Worm (Caenorhabditis elegans): ENCODE data around the gene F46H5.4.

F46H5.4 gene

ce11 chrX:7234723-7235203, 19.6 kb downstream of the F46H5.4 start (continued):
- TF ChIP-seq cebp-1 (GFP tag; IDR thresholded peaks at IDR 0.05) (no peak), cebp-1 (tag; optimal IDR thresholded peaks at IDR 0.05) (peak; percentile 69), C06A6.2 (GFP tag; conservative IDR thresholded peaks at IDR 0.05) (no peak), zfh-2 (GFP tag; conservative IDR thresholded peaks at IDR 0.05) (peak; percentile 93), ceh-27 (GFP tag; optimal IDR thresholded peaks at IDR 0.05) (no peak), nfya-1 (tag; optimal IDR thresholded peaks at IDR 0.05; ENCODE audit: borderline replicate concordance, insufficient read depth) (no peak), tbx-9 (tag; optimal IDR thresholded peaks at IDR 0.05; ENCODE audit: borderline replicate concordance) (no peak), F39B2.1 (GFP tag; IDR thresholded peaks at IDR 0.05) (no peak), F55B11.4 (tag; optimal IDR thresholded peaks at IDR 0.05; ENCODE audit: borderline replicate concordance, insufficient read depth) (no peak)

- TF ChIP-seq rcor-1 (GFP tag; IDR thresholded peaks at IDR 0.05): no peak
- no peak for TF ChIP-seq ceh-79 (tag; optimal IDR thresholded peaks at IDR 0.05)
- no peak for TF ChIP-seq F33H1.4 (GFP tag; IDR thresholded peaks at IDR 0.05)
- no peak for TF ChIP-seq B0261.1 (tag; optimal IDR thresholded peaks at IDR 0.05)
- TF ChIP-seq ceh-100 (GFP tag; IDR thresholded peaks at IDR 0.05): no peak
- no peak for TF ChIP-seq dpl-1 (GFP tag; optimal IDR thresholded peaks at IDR 0.05)
- no peak for TF ChIP-seq unc-62 (GFP tag; optimal IDR thresholded peaks at IDR 0.05)
- no peak for TF ChIP-seq snpc-3.4 (tag; optimal IDR thresholded peaks at IDR 0.05)
- no peak for TF ChIP-seq T26A5.8 (tag; optimal IDR thresholded peaks at IDR 0.05)
- TF ChIP-seq Y53F4B.3 (GFP tag; IDR thresholded peaks at IDR 0.05): no peak
- TF ChIP-seq Y53G8AR.9 (GFP tag; conservative IDR thresholded peaks at IDR 0.05): no peak
- TF ChIP-seq C17E4.6 (GFP tag; IDR thresholded peaks at IDR 0.05): no peak
- TF ChIP-seq tbp1 (GFP tag; optimal IDR thresholded peaks at IDR 0.05): no peak
Observed at ce11 chrX:7234074-7234453, 20.3 kb downstream of the F46H5.4 start.

DNA sequence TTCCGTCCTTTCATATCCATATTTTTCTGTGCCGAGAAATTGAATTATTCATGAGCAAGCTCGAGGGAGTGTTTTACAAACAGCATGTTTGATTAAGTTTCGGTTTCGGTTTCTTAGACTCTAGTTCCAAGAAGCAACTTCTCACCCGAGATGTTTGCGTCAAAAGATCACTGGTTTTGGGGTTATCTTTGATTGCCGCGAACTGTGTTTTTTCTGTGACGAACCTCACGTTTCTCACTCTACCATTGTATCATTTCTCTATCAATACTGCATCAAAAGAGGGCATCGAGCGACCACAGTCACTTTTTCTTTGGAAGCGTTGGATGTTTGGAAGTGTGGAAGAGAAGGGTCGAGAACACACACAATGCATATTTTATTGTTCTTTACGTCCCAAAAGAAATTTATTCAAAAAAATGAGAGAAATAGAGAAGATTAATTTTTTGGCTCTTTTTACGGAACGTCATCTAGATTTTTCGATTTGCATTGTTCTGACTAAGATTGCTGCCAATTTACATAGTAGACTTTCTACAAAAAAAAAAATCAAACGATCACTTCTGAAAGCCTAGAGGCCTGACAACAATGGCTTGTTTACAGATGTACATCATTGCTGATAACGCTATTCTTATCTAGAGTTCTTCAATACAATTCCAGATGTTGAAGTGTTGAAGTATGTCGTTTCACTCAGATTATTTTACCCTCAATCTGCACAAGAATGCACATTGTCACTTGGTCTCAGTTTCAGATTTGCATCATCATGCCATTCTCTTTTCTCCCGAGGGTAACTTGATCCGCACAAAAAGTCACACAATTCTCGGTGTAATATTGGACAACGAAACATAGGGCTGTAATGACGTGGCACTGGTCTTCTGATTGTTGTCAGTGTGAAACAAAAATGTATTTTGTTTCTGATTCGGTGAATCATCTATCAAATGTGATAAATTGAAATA, 21.0 kb downstream of the F46H5.4 start:
- TF ChIP-seq nhr-80 (tag; optimal IDR thresholded peaks at IDR 0.05) (peak; percentile 70), ceh-27 (GFP tag; optimal IDR thresholded peaks at IDR 0.05) (no peak), nfyb-1 (GFP tag; IDR thresholded peaks at IDR 0.05) (0 out of 2 replicates have a peak, but pooled peaks have one; percentile 40), Y53G8AR.9 (GFP tag; conservative IDR thresholded peaks at IDR 0.05) (0 out of 2 replicates have a peak, but pooled peaks have one; percentile 42), let-607 (tag; optimal IDR thresholded peaks at IDR 0.05) (peak in 1 of 2 experiments; percentile 21)

DNA sequence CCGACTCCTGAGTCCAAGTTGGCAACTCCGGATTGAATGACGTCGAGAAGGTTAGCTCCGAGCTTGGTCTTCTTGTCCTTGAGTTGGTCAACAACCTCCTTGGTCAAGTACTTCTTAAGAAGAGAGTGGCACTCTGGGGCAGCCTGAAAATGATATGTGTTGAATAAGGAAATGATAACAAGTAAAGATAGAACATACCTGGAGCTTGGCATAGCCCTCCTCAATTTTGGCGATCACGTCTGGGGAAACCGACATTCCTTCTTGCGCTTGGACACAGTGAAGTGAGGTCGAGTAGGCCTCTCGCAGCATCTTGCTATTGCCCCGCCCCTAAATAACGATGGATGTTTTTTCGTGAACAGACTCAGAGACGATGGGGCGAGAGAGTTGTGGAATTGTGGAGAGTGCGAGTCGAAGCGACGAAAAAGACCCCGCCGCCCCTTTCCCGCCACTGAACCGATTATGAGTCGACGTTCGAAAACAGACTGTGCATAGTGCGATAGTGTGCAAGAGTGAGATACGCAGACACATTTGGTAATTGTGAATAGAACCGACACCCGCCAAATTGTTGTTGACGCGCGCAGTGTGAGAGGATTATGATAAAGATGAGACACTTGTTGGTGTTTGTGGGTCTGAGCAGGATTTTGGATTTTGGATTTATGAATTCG, 22.1 kb downstream of the F46H5.4 start:
- peak; percentile 68 for TF ChIP-seq dox-1 (GFP tag; IDR thresholded peaks at IDR 0.05)
- 0 out of 2 replicates have a peak, but pooled peaks have one; percentile 45 for TF ChIP-seq ztf-28 (GFP tag; IDR thresholded peaks at IDR 0.05)
- TF ChIP-seq gei-17 (GFP tag; optimal IDR thresholded peaks at IDR 0.05): no peak
- no peak for TF ChIP-seq nhr-27 (tag; optimal IDR thresholded peaks at IDR 0.05)
- TF ChIP-seq ama-1 (optimal IDR thresholded peaks at IDR 0.05): peak; percentile 83
- no peak for TF ChIP-seq ama-1 (GFP tag; optimal IDR thresholded peaks at IDR 0.05)
- TF ChIP-seq ceh-100 (GFP tag; IDR thresholded peaks at IDR 0.05): 0 out of 2 replicates have a peak, but pooled peaks have one; percentile 6
- TF ChIP-seq hmg-20 (GFP tag; IDR thresholded peaks at IDR 0.05): no peak
- no peak for TF ChIP-seq F57A8.1 (GFP tag; optimal IDR thresholded peaks at IDR 0.05)
- TF ChIP-seq pbrm-1 (GFP tag; IDR thresholded peaks at IDR 0.05): 0 out of 2 replicates have a peak, but pooled peaks have one; percentile 27
- peak; percentile 27 for TF ChIP-seq lin-54 (GFP tag; optimal IDR thresholded peaks at IDR 0.05)
- peak; percentile 40 for TF ChIP-seq xnd-1 (tag; optimal IDR thresholded peaks at IDR 0.05)
- TF ChIP-seq fkh-3 (tag; optimal IDR thresholded peaks at IDR 0.05): no peak
- no peak for TF ChIP-seq pha-4 (tag; optimal IDR thresholded peaks at IDR 0.05)
- TF ChIP-seq cebp-1 (GFP tag; IDR thresholded peaks at IDR 0.05): no peak
- peak; percentile 51 for TF ChIP-seq cebp-1 (tag; optimal IDR thresholded peaks at IDR 0.05)
- TF ChIP-seq chd-7 (tag; optimal IDR thresholded peaks at IDR 0.05): peak; percentile 49
- no peak for TF ChIP-seq atf-7 (tag; optimal IDR thresholded peaks at IDR 0.05)
- TF ChIP-seq efl-1 (GFP tag; optimal IDR thresholded peaks at IDR 0.05): peak; percentile 71
